Worm (Caenorhabditis elegans): ENCODE data around the gene chil-19.

DNA sequence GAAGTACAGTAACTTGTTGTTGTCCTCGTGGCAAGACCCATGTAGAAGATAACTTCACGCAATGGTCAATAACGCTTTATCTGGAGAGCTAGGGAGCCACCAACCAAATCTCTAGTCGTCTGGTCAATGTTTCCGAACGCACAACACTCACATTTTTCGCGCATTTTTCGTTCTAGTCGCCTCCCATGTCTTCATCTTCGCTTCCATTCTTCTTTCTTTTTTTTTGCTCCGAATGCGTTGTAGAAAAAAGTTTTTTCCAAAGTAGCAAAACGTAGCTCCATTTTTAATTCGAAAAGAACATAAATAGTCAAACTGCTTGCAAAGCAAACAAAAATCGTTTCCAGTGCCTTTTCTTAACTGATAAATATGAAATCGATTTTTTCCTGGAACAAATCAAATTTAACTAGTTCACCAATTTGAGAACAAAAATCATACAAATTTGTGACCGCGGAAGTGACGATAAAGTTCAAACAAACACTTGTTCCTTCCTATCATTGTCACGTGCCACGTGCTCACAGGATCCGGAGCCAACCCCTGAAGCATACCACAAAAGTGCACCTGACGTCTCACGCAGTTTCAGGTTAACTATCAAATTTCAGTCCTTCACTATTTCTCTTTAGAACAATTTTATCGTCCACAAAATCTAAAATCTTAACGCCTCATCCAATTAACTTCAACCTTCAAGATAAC lies 35.2 kb downstream of the chil-19 start:
- TF ChIP-seq aha-1 (tag; optimal IDR thresholded peaks at IDR 0.05) = no peak
- no peak for TF ChIP-seq mdl-1 (tag; optimal IDR thresholded peaks at IDR 0.05)
- TF ChIP-seq nhr-20 (tag; optimal IDR thresholded peaks at IDR 0.05) = no peak
- no peak for TF ChIP-seq jun-1 (tag; optimal IDR thresholded peaks at IDR 0.05)
- no peak for TF ChIP-seq mep-1 (tag; optimal IDR thresholded peaks at IDR 0.05)
